Worm (Caenorhabditis elegans) whole organism, L3 larva: ENCODE measurements around the gene K07F5.7.

Experiments
- daf-12 ChIP-seq: fragments of 150-350 bp; optimal IDR thresholded peaks from 2 replicates; lab custom pipeline; 2014; ENCODE audit warnings: missing biosample characterization, missing genetic modification reagents, missing genetic modification characterization
- elt-2 ChIP-seq: sonication (generic microtip); optimal IDR thresholded peaks from 2 replicates; lab custom pipeline; 2016; ENCODE audit warnings: missing genetic modification reagents, mild to moderate bottlenecking, missing genetic modification characterization, missing compliant biosample characterization
- lin-39 ChIP-seq: fragments of 150-350 bp; optimal IDR thresholded peaks from 2 replicates; lab custom pipeline; 2018; ENCODE audit warnings: missing biosample characterization, missing genetic modification reagents, missing genetic modification characterization
- nfya-1 ChIP-seq: sonication (generic microtip); optimal IDR thresholded peaks from 2 replicates; lab custom pipeline; 2017; ENCODE audit warnings: missing genetic modification characterization, mild to moderate bottlenecking, missing compliant biosample characterization, antibody characterized with exemption, moderate library complexity; ENCODE audit not compliant: insufficient read depth
- nhr-12 ChIP-seq: fragments of 150-350 bp; optimal IDR thresholded peaks from 2 replicates; lab custom pipeline; 2014; ENCODE audit warnings: missing biosample characterization, missing genetic modification characterization
- sea-2 ChIP-seq: fragments of 150-350 bp; sonication (generic microtip); optimal IDR thresholded peaks from 4 replicates; lab custom pipeline; 2014; ENCODE audit warnings: missing biosample characterization, missing genetic modification reagents, missing genetic modification characterization

- no peak for TF ChIP-seq lin-39 (tag; lab: Kevin White, UChicago)
- TF ChIP-seq nfya-1 = no peak
- no peak for TF ChIP-seq nhr-12 (tag; lab: Kevin White, UChicago)
- TF ChIP-seq elt-2 (tag; lab: Kevin White, UChicago) = no peak
- TF ChIP-seq sea-2 (GFP tag; lab: Kevin White, UChicago) = no peak
- TF ChIP-seq daf-12 (tag; lab: Kevin White, UChicago) = no peak
Observed at ce11 chrIV:9821621-9822020, 26.4 kb downstream of the K07F5.7 start, which contains the start of gene col-123.
